Fruit fly (Drosophila melanogaster) Kc167 (cell line): Measurements from ENCODE around the gene CG7916.

ENCODE experiments used
- Myc ChIP-seq: fragments of >200 bp; optimal IDR thresholded peaks from 2 replicates; lab custom pipeline; 2017; ENCODE audit warnings: missing external identifiers
- Sin3A ChIP-seq: fragments of >200 bp; optimal IDR thresholded peaks from 2 replicates; lab custom pipeline; 2018; ENCODE audit warnings: missing external identifiers
- h ChIP-seq: fragments of >200 bp; optimal IDR thresholded peaks from 3 replicates; lab custom pipeline; 2018; ENCODE audit warnings: missing external identifiers
- insv ChIP-seq: fragments of >200 bp; optimal IDR thresholded peaks from 3 replicates; lab custom pipeline; 2018; ENCODE audit warnings: missing external identifiers
- psq ChIP-seq: fragments of >200 bp; optimal IDR thresholded peaks from 2 replicates; lab custom pipeline; 2017; ENCODE audit warnings: missing external identifiers
- ttk ChIP-seq: sonication (Bioruptor generic); optimal IDR thresholded peaks from 2 replicates; lab custom pipeline; 2017; ENCODE audit warnings: missing external identifiers

The CG7916 gene

DNA sequence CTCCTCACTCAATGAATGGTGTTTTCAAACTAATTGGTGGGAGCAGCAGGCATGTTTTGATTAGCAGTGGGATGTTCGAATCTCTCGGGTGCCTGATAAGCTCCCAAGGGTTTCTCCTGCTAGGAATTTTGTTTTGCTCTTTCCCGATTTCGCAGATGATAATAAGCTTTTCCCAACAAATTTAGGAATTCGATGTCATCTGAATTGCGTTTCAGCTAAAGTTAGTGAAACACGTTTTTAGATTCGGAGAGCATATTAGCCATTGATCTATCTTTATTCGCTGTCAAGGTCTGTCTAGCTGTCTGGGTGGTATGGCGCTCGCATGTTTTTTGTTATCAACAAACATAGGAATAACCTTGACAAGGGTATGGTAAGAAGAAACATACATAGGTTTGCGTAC, 5.0 kb upstream of the CG7916 start, which contains the start of gene CG33307:
Gene CG33307, minus strand, starts transcription at position 13 of the 400 bp plus-strand sequence.
- TF ChIP-seq psq (lab: Kevin White, UChicago) = no peak

dm6 chr2L:13842078-13842477, 4.5 kb upstream of the CG7916 start:
- TF ChIP-seq h (lab: Kevin White, UChicago) = no peak
- TF ChIP-seq Sin3A (lab: Kevin White, UChicago) = no peak
- TF ChIP-seq Myc (lab: Kevin White, UChicago) = no peak

DNA sequence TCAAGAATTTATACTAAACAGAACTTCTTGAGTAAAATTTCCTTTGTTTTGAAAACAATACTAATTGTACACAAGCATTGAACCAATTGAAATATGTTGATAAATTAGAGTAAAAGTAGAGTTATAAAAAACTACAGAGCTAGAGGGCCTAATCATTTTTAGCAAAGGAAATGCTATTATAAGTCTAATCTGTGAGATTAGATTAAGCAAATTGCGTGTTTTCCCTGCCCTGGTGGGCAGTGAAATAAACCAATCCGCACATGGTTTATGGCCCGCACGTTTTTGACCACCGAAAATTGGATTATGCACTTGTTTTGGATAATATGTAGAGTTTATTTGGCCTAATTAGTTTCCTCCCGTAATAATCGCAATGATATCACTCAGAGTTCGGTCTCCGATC, 4.0 kb upstream of the CG7916 start:
- TF ChIP-seq Myc (lab: Kevin White, UChicago) (no peak), h (lab: Kevin White, UChicago) (no peak), ttk (lab: Kevin White, UChicago) (no peak), insv (lab: Kevin White, UChicago) (no peak), psq (lab: Kevin White, UChicago) (no peak), Sin3A (lab: Kevin White, UChicago) (no peak)

DNA sequence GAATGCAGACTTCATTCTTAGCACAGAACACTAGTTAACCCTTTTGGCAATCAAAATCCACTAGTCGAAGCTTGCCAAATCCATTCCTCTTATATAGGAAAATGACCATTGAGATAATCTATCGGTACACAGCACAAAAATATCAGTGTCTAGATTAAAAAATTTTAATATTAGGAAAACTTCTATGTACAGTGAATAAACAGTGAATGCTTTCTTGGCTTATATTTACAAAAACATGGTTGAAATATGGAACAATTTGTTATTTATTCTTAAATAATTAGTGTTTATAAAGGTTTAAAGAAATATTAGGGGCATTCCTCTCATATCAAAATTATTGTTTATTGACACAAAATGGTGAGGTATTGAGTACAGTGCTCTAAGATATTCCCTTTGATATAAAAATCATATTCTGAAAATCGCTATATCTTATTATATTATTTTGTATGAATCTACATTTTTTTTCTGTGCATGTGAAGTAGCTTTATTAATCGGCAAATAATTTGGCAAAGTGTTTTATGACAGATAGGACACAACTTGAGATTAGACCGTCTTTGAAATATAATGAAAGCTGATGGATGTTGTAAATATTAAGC, 2.8 kb upstream of the CG7916 start, which contains the start of gene CG33306:
Gene CG33306, minus strand, starts transcription at position 51 of the 593 bp plus-strand sequence.
- TF ChIP-seq Sin3A (lab: Kevin White, UChicago) (no peak), h (lab: Kevin White, UChicago) (no peak), ttk (lab: Kevin White, UChicago) (no peak), psq (lab: Kevin White, UChicago) (no peak), Myc (lab: Kevin White, UChicago) (no peak), insv (lab: Kevin White, UChicago) (no peak)

dm6 chr2L:13845178-13845577, 1.4 kb upstream of the CG7916 start, which contains the start of gene CG8997:
TSS of gene CG8997 (minus strand) at chr2L:13845325.
- TF ChIP-seq psq (lab: Kevin White, UChicago) (no peak), h (lab: Kevin White, UChicago) (no peak), Myc (lab: Kevin White, UChicago) (no peak), Sin3A (lab: Kevin White, UChicago) (no peak), insv (lab: Kevin White, UChicago) (no peak), ttk (lab: Kevin White, UChicago) (no peak)

DNA sequence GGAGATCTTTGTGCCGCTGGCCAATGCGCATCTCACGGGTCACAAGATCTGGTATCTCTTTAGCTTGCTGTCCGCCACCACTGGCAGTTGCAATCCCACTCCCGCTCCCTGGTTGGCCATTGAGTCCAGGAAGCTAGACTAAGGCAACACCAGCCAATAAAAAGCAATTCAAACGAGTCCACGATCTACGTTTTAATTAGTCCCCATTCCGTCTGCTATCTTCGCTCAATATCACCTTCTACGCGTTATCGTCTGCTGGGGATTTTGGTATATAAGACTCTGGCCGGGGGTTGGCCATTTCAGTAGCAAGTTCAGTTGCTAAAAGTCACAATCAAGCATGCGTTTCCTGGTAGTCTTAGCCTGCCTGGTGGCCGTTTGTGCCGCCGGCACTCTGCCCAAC, 1.1 kb downstream of the CG7916 start, which contains the start of gene CG7953:
Gene CG7953, plus strand, starts transcription at position 301 of the 400 bp plus-strand sequence.
- TF ChIP-seq psq (lab: Kevin White, UChicago) (no peak), ttk (lab: Kevin White, UChicago) (no peak), insv (lab: Kevin White, UChicago) (no peak), Sin3A (lab: Kevin White, UChicago) (no peak), h (lab: Kevin White, UChicago) (no peak), Myc (lab: Kevin White, UChicago) (no peak)

- TF ChIP-seq psq (lab: Kevin White, UChicago) = no peak
- no peak for TF ChIP-seq Myc (lab: Kevin White, UChicago)
- no peak for TF ChIP-seq insv (lab: Kevin White, UChicago)
- TF ChIP-seq ttk (lab: Kevin White, UChicago) = no peak
- no peak for TF ChIP-seq Sin3A (lab: Kevin White, UChicago)
- TF ChIP-seq h (lab: Kevin White, UChicago) = no peak
Observed at dm6 chr2L:13849125-13849524, 2.6 kb downstream of the CG7916 start, which contains the start of gene CG7968. TSS of gene CG7968 (plus strand) at chr2L:13849400.

dm6 chr2L:13851098-13851497, 4.5 kb downstream of the CG7916 start:
- TF ChIP-seq h (lab: Kevin White, UChicago) = no peak
- no peak for TF ChIP-seq psq (lab: Kevin White, UChicago)
- TF ChIP-seq Sin3A (lab: Kevin White, UChicago) = no peak
- no peak for TF ChIP-seq Myc (lab: Kevin White, UChicago)
- no peak for TF ChIP-seq ttk (lab: Kevin White, UChicago)
- no peak for TF ChIP-seq insv (lab: Kevin White, UChicago)

dm6 chr2L:13867653-13868052, 21.1 kb downstream of the CG7916 start:
- TF ChIP-seq ttk (lab: Kevin White, UChicago) (no peak), Sin3A (lab: Kevin White, UChicago) (no peak), Myc (lab: Kevin White, UChicago) (no peak), psq (lab: Kevin White, UChicago) (no peak), insv (lab: Kevin White, UChicago) (no peak), h (lab: Kevin White, UChicago) (no peak)

DNA sequence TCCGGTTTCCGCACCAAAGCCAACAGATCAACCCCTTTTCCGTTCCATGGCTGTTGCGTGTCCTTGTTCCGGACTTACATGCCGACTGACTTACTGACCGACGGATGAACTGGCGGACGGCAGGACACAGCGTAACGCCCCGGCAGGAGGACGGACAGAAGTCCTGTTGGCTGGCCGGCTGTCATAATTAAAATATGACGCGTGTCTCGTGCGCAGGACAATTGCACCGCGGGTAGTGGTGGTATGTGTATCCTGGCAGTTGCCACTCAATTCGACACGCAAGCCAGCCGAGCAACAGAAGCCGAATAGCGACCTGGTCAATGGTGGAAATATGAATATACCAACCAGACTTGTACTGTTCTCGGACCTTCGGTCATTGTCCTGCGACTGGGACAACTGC, 22.8 kb downstream of the CG7916 start:
- TF ChIP-seq psq (lab: Kevin White, UChicago) (no peak), h (lab: Kevin White, UChicago) (no peak), insv (lab: Kevin White, UChicago) (no peak), ttk (lab: Kevin White, UChicago) (no peak)

DNA sequence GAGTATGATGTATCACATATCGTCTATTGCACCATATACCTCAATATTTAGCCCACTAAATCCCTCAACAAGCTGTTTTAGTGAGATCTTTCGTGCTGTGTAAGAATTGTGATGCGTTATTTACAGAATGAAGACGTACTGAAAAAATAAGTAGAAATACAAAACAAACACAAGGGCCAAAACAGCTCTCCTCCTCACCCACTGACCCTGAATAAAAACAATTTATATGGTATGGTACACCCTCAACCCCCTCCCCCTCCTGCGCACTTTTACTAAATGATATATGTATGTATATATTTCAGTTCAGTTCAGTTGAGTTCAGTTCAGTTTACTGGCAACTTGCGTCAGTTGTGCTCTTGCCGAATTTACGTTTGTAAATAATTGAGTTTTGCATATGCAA, 26.6 kb downstream of the CG7916 start:
- TF ChIP-seq Sin3A (lab: Kevin White, UChicago) (no peak), Myc (lab: Kevin White, UChicago) (no peak), insv (lab: Kevin White, UChicago) (no peak), h (lab: Kevin White, UChicago) (no peak), ttk (lab: Kevin White, UChicago) (no peak), psq (lab: Kevin White, UChicago) (no peak)

DNA sequence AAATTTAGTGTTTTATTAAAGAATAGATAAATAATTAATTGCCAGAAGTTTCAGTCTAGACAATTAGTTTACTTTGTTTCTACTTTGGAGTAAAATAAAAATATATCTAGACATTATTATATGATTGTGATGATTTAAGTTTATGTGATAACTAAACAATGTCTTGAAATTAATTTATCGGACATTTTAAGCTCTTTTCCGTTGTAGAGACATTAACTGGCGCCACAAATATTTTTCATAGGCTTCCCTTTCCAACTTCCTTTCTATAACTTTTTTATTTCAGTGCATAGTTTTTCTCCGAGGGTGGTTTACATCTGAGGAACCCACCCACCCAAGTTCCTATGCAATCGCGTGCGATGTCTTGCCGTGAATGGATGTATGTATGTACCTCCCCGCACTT, 30.1 kb downstream of the CG7916 start:
- TF ChIP-seq Myc (lab: Kevin White, UChicago) (no peak), ttk (lab: Kevin White, UChicago) (no peak)
